Worm (Caenorhabditis elegans): ENCODE results near the gene F58G1.3.

Gene F58G1.3

ce11 chrII:12897942-12898341 lies 30.2 kb downstream of the F58G1.3 start, which contains the start of gene clec-64:
Gene clec-64, plus strand, starts transcription at chrII:12898242.
- no peak for TF ChIP-seq hlh-15 (tag; optimal IDR thresholded peaks at IDR 0.05)
- no peak for TF ChIP-seq nhr-11 (tag; optimal IDR thresholded peaks at IDR 0.05)
- TF ChIP-seq tbx-7 (tag; optimal IDR thresholded peaks at IDR 0.05): no peak
- no peak for TF ChIP-seq pha-2 (tag; optimal IDR thresholded peaks at IDR 0.05)
- no peak for TF ChIP-seq ceh-45 (GFP tag; IDR thresholded peaks at IDR 0.05)
- no peak for TF ChIP-seq ahr-1 (tag; optimal IDR thresholded peaks at IDR 0.05)
- no peak for TF ChIP-seq elt-4 (tag; optimal IDR thresholded peaks at IDR 0.05)

- TF ChIP-seq ceh-34 (tag; optimal IDR thresholded peaks at IDR 0.05): no peak
- no peak for TF ChIP-seq C38D4.7 (GFP tag; optimal IDR thresholded peaks at IDR 0.05)
- no peak for TF ChIP-seq sox-2 (GFP tag; IDR thresholded peaks at IDR 0.05)
- TF ChIP-seq ceh-6 (GFP tag; optimal IDR thresholded peaks at IDR 0.05): no peak
- no peak for TF ChIP-seq nhr-232 (tag; optimal IDR thresholded peaks at IDR 0.05)
- no peak for TF ChIP-seq unc-86 (tag; optimal IDR thresholded peaks at IDR 0.05)
- no peak for TF ChIP-seq ceh-9 (tag; optimal IDR thresholded peaks at IDR 0.05)
- no peak for TF ChIP-seq F13H6.1 (tag; optimal IDR thresholded peaks at IDR 0.05)
- no peak for TF ChIP-seq ama-1 (optimal IDR thresholded peaks at IDR 0.05)
- TF ChIP-seq eyg-1 (tag; optimal IDR thresholded peaks at IDR 0.05): no peak
- no peak for TF ChIP-seq syd-9 (tag; optimal IDR thresholded peaks at IDR 0.05)
These were observed 30.8 kb downstream of the F58G1.3 start for ce11 chrII:12897361-12897760.

ce11 chrII:12896666-12897065 lies 31.5 kb downstream of the F58G1.3 start:
- TF ChIP-seq lim-6 (tag; optimal IDR thresholded peaks at IDR 0.05): no peak

ce11 chrII:12895078-12895670 lies 33.0 kb downstream of the F58G1.3 start, which contains the start of the genes clec-62 and clec-63:
Gene clec-62, minus strand, starts transcription at chrII:12895128.
Gene clec-63, plus strand, starts transcription at chrII:12895638.
- TF ChIP-seq T23F11.4 (GFP tag; optimal IDR thresholded peaks at IDR 0.05) (no peak), tbx-7 (tag; optimal IDR thresholded peaks at IDR 0.05) (no peak), lin-11 (tag; optimal IDR thresholded peaks at IDR 0.05) (no peak), pha-2 (tag; optimal IDR thresholded peaks at IDR 0.05) (no peak)

DNA sequence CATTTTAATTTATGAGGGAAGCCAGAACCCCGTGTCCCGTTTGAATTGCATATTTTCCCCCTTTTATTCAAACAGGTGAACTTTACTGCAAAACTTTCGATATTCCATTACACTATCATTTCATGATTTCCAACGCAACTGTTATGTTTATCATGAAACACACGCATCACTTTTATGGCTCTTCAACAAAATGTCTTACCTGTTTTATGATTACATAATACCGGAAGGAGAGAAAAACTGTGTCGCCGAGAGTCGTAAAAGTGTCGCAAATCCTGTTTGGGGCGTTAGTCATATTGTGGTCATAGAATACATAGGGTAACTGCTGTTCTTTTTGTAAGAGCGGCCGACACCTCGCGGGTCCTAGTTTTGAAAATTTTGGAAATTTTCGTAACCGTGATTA lies 35.7 kb downstream of the F58G1.3 start:
- TF ChIP-seq dve-1 (tag; optimal IDR thresholded peaks at IDR 0.05) (no peak), mec-3 (tag; optimal IDR thresholded peaks at IDR 0.05; ENCODE audit: borderline replicate concordance) (no peak), pha-4 (tag; optimal IDR thresholded peaks at IDR 0.05) (no peak), ceh-19 (GFP tag; optimal IDR thresholded peaks at IDR 0.05) (no peak), C08G9.2 (tag; optimal IDR thresholded peaks at IDR 0.05) (no peak), odd-2 (tag; optimal IDR thresholded peaks at IDR 0.05) (no peak), nfya-1 (tag; optimal IDR thresholded peaks at IDR 0.05) (no peak), tbx-2 (tag; optimal IDR thresholded peaks at IDR 0.05) (no peak), ceh-24 (tag; optimal IDR thresholded peaks at IDR 0.05) (no peak), fkh-6 (tag; optimal IDR thresholded peaks at IDR 0.05) (no peak), ceh-30 (tag; optimal IDR thresholded peaks at IDR 0.05) (no peak), ceh-45 (GFP tag; IDR thresholded peaks at IDR 0.05) (no peak)

DNA sequence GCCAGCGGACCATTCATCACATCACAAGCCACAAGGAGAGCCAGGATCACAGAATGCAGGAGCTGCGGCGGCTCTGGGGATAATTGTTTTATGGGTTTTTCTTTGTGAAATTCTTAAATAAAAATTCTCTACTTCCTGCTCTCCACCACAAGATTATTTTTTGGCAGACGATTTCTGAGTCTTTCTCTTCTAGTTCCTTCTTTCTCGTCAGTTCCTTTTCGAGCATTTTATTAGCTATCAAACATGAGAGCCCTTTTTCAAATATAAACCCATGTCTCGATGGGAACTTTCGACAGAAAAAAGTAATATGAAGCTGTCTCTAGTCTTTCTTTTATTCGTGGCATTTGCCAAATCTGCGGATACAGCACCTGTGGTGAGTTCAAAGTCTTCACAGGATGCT lies 39.7 kb downstream of the F58G1.3 start, which contains the start of gene F35C5.3:
Gene F35C5.3 (plus strand): TSS at position 301 of the 400 bp plus-strand sequence.
- no peak for TF ChIP-seq lin-11 (tag; optimal IDR thresholded peaks at IDR 0.05)
- no peak for TF ChIP-seq odd-2 (tag; optimal IDR thresholded peaks at IDR 0.05)
- no peak for TF ChIP-seq unc-86 (tag; optimal IDR thresholded peaks at IDR 0.05)
- no peak for TF ChIP-seq tbx-7 (tag; optimal IDR thresholded peaks at IDR 0.05)
- no peak for TF ChIP-seq rnt-1 (tag; optimal IDR thresholded peaks at IDR 0.05)
- TF ChIP-seq C38D4.7 (GFP tag; optimal IDR thresholded peaks at IDR 0.05): no peak
- TF ChIP-seq ceh-24 (tag; optimal IDR thresholded peaks at IDR 0.05): no peak
- TF ChIP-seq ceh-45 (GFP tag; IDR thresholded peaks at IDR 0.05): no peak
- TF ChIP-seq gmeb-2 (tag; optimal IDR thresholded peaks at IDR 0.05): no peak
- TF ChIP-seq ceh-18 (tag; optimal IDR thresholded peaks at IDR 0.05): no peak

All from whole organism, late embryonic.